Worm (Caenorhabditis elegans): ENCODE results near the gene rfs-1.

Gene rfs-1

ce11 chrIII:8226178-8226577 lies at the start of gene rfs-1:
TSS of gene rfs-1 (plus strand) at chrIII:8226478.
- TF ChIP-seq dao-5 (tag; optimal IDR thresholded peaks at IDR 0.05) (no peak), W03F9.2 (tag; optimal IDR thresholded peaks at IDR 0.05) (no peak), him-1 (tag; optimal IDR thresholded peaks at IDR 0.05) (no peak)

DNA sequence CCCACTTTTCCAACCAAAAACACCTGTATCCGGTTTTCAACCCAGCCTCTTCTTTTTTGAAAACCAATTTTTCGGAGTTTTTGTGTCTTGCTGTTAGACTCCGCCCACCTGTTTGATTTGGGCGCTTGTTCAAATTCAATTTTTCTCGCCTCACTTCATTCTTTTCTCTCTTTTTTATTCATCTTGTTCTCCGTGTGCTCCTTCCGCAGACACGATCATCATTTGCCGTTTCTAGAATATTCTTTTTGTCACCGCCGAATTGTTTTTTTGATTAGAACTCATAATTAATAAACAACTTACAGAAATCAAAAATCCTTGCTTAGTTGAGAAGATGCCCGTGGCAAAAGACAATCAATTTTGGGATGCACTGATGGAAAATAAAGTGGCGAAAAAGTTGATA lies 47.4 kb upstream of the rfs-1 start, which contains the start of gene C50C3.5:
C50C3.5 (plus strand) TSS at position 301 of the 400 bp plus-strand sequence.
- TF ChIP-seq dao-5 (tag; optimal IDR thresholded peaks at IDR 0.05), result no peak
- no peak for TF ChIP-seq him-1 (tag; optimal IDR thresholded peaks at IDR 0.05)
- TF ChIP-seq W03F9.2 (tag; optimal IDR thresholded peaks at IDR 0.05), result no peak

DNA sequence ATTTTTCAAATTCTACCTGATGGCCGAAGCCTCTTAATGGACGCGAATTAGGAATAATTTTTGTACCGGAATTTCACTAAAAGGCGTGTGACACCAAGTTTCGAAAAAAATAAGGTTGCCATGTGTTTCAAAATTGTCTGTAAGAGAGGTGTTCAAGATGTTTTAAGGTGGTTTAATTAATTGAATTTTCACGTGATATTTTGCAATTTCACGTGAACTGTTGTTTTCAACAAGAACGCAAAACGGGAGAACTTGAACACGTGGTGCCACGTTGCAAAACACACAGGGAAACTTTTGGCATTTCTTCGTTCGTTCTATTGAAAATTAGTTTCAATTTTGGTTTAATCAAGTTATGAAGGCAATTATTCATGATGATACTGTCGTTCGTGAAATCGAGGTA lies 44.7 kb upstream of the rfs-1 start, which contains the start of gene spc-2:
spc-2 (plus strand) TSS at position 301 of the 400 bp plus-strand sequence.
- TF ChIP-seq him-1 (tag; optimal IDR thresholded peaks at IDR 0.05), result no peak
- TF ChIP-seq W03F9.2 (tag; optimal IDR thresholded peaks at IDR 0.05), result no peak
- TF ChIP-seq dao-5 (tag; optimal IDR thresholded peaks at IDR 0.05), result no peak

- TF ChIP-seq dao-5 (tag; optimal IDR thresholded peaks at IDR 0.05) (no peak), W03F9.2 (tag; optimal IDR thresholded peaks at IDR 0.05) (no peak), him-1 (tag; optimal IDR thresholded peaks at IDR 0.05) (no peak)
These were observed 43.7 kb upstream of the rfs-1 start for ce11 chrIII:8182573-8182972.

DNA sequence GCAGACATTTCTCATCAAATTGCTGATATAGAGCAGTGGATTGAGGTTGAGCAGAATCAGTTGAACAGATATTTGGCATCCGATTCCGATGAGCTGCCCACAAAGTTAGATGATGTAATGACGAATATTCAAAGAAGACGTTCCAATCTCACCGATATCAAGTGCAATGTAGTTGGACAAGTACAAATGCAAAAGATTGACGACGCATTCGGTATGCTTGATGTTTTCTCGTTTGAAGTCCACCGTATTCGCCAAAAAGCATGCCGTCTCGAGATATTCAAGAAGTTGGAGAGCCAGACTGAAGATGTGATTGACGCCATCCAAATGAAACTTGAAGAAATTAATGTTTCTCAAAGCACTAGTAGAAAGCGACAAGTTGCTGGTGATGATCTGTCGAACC lies 41.1 kb upstream of the rfs-1 start:
- no peak for TF ChIP-seq W03F9.2 (tag; optimal IDR thresholded peaks at IDR 0.05)
- no peak for TF ChIP-seq him-1 (tag; optimal IDR thresholded peaks at IDR 0.05)
- no peak for TF ChIP-seq dao-5 (tag; optimal IDR thresholded peaks at IDR 0.05)

ce11 chrIII:8190505-8190904 lies 35.8 kb upstream of the rfs-1 start, which contains the start of gene C50C3.19:
TSS of gene C50C3.19 (plus strand) at chrIII:8190805.
- TF ChIP-seq dao-5 (tag; optimal IDR thresholded peaks at IDR 0.05), result no peak
- TF ChIP-seq him-1 (tag; optimal IDR thresholded peaks at IDR 0.05), result no peak
- no peak for TF ChIP-seq W03F9.2 (tag; optimal IDR thresholded peaks at IDR 0.05)

- TF ChIP-seq W03F9.2 (tag; optimal IDR thresholded peaks at IDR 0.05), result no peak
- no peak for TF ChIP-seq dao-5 (tag; optimal IDR thresholded peaks at IDR 0.05)
- TF ChIP-seq him-1 (tag; optimal IDR thresholded peaks at IDR 0.05), result no peak
These were observed 34.6 kb upstream of the rfs-1 start, which contains the start of gene C50C3.1 for ce11 chrIII:8191695-8192094. TSS of gene C50C3.1 (plus strand) at chrIII:8191995.

DNA sequence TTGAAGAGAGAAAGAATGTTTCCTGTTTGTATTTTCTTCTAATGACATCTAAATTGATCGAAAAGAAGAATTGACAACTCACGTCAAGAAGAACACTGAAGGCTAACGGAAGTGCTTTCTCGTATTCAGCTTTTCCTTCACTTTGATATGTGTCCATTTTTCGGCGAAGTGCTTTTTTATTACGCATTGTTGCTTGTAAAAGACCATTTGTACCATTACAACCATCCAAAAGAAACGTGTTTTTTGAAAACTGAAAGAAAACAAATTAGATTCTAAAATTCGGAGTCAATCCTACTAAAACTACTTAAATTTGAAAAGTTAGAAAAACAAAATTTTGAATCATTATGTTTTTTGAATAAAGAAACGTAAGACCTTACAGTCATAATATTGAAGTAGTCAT lies 27.2 kb upstream of the rfs-1 start:
- TF ChIP-seq W03F9.2 (tag; optimal IDR thresholded peaks at IDR 0.05) (no peak), him-1 (tag; optimal IDR thresholded peaks at IDR 0.05) (no peak)

- TF ChIP-seq dao-5 (tag; optimal IDR thresholded peaks at IDR 0.05), result no peak
These were observed 25.2 kb upstream of the rfs-1 start, which contains the start of gene unc-36 for ce11 chrIII:8201117-8201516. TSS of gene unc-36 (minus strand) at chrIII:8201217.

DNA sequence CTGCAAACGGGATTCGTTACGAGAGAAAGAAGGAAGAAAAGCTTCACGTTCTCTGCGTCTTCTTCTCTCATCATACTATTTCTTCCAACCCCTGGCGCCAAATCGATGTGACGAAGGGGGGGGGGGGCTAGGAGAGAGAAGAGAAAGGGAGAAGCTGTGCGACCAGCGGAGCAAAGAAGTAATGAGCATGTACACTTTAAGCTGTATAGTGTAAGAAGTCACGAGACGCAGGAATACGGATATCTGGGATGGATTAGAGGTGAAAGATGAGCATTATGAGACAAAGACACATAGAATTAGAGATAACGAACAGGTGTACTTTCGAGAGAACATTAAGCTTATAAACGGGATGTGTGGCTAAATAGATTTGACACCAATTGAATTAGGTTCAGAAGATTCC lies 24.5 kb upstream of the rfs-1 start:
- peak; percentile 42 for TF ChIP-seq him-1 (tag; optimal IDR thresholded peaks at IDR 0.05)
- no peak for TF ChIP-seq dao-5 (tag; optimal IDR thresholded peaks at IDR 0.05)
- TF ChIP-seq W03F9.2 (tag; optimal IDR thresholded peaks at IDR 0.05), result peak; percentile 25

DNA sequence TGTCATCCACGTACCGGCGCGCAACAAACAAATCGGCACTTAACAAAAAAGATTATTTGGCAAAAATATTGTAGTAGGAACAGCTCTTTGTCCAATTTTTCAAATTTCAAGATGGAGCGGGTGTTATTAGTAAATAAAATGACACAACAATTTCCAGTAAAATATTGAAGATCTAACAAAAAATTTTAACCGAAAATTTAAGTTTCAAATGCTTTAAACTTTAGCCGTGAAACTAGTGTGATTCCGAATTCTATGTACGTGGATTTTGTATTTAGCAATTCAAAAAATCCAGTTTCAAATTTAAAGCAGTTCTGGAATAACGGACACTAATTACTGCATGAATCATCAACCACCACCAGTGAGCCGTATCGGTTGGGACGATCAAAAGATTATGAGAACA lies 23.5 kb upstream of the rfs-1 start, which contains the start of gene snb-5:
snb-5 (plus strand) TSS at position 301 of the 400 bp plus-strand sequence.
- TF ChIP-seq him-1 (tag; optimal IDR thresholded peaks at IDR 0.05), result no peak
- TF ChIP-seq W03F9.2 (tag; optimal IDR thresholded peaks at IDR 0.05), result no peak
- no peak for TF ChIP-seq dao-5 (tag; optimal IDR thresholded peaks at IDR 0.05)

DNA sequence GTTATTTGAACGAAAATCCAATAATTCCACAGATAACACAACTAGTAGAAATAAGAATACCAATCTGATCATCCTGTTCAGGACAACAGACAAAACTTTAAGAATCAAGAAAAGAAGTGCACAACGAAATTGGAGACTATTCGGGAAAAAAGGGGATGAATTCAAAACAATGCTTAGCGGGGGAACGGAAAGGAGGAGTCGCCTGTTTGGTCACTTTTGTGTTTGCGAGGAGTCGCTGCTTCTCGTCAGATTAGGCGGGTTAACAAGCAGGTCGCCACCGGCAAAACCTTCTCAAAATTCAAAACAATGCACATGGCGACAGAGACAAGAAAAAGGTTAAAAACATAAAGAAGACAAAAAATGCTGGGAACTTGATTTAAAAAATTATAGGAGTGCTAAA lies 16.5 kb upstream of the rfs-1 start, which contains the start of gene C30A5.10:
C30A5.10 (minus strand) TSS at position 101 of the 400 bp plus-strand sequence.
- TF ChIP-seq dao-5 (tag; optimal IDR thresholded peaks at IDR 0.05) (no peak), him-1 (tag; optimal IDR thresholded peaks at IDR 0.05) (no peak), W03F9.2 (tag; optimal IDR thresholded peaks at IDR 0.05) (no peak)

ce11 chrIII:8211562-8211961 lies 14.7 kb upstream of the rfs-1 start:
- TF ChIP-seq dao-5 (tag; optimal IDR thresholded peaks at IDR 0.05) (no peak), him-1 (tag; optimal IDR thresholded peaks at IDR 0.05) (no peak), W03F9.2 (tag; optimal IDR thresholded peaks at IDR 0.05) (no peak)

DNA sequence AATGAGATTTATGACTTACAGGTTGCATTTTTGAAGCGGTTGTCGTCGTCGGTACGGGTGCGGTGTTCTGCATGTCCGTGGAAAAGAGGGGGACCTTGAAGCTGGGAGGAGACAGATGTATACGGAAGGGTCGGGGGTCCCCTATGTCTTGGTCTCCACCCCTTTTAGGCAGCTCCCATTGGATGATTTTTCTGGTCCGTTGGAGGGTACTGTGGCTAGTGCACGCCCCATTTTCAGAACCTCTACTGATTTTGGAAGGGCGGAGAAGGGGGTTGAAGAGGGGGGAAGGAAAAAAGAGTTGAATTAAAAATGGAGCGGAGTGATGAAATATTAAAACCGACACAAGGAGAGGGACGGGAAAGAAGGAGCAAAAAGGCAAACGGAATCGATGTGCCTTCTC lies 10.1 kb upstream of the rfs-1 start, which contains the start of gene unc-86:
unc-86 (minus strand) TSS at position 113 of the 400 bp plus-strand sequence.
- TF ChIP-seq dao-5 (tag; optimal IDR thresholded peaks at IDR 0.05) (no peak), W03F9.2 (tag; optimal IDR thresholded peaks at IDR 0.05) (no peak), him-1 (tag; optimal IDR thresholded peaks at IDR 0.05) (no peak)

DNA sequence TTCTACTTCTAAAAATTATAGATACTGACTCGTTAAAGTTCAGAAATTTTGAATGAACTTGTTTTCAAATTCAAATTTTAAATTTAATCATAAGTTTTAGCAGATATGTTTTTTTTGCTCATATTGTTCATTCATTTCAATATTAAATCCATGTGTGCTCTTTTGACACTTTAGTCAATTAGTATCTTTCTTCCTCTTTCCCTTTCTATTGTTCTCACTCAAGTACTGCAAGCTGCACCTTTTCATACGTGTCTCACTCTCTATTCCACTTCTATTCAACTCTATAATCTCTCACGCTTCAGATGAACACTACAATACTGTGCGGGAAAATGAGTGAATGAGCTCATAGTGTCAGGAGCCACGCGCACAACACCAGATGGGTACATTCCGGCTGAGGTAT lies 8.4 kb upstream of the rfs-1 start, which contains the start of gene C30A5.16:
C30A5.16 (plus strand) TSS at position 301 of the 400 bp plus-strand sequence.
- TF ChIP-seq him-1 (tag; optimal IDR thresholded peaks at IDR 0.05) (no peak), dao-5 (tag; optimal IDR thresholded peaks at IDR 0.05) (no peak), W03F9.2 (tag; optimal IDR thresholded peaks at IDR 0.05) (no peak)

Data from whole organism, L4/young adult.